Worm (Caenorhabditis elegans) whole organism, L4 larva: ENCODE measurements around the gene icd-1.

Experiments used
- ZK546.5 ChIP-seq, 2 experiments: sonication (generic microtip); optimal IDR thresholded peaks; 2 replicates each; lab custom pipeline; 2017; ENCODE audit warnings: missing biosample characterization in 2 of 2, missing genetic modification characterization in 2 of 2
- aly-2 ChIP-seq: sonication (generic microtip); optimal IDR thresholded peaks from 2 replicates; lab custom pipeline; 2018; ENCODE audit warnings: missing biosample characterization, missing genetic modification characterization
- ama-1 ChIP-seq: fragments of 150-350 bp; optimal IDR thresholded peaks from 2 replicates; lab custom pipeline; 2014; ENCODE audit warnings: inconsistent platforms, mixed read lengths
- ceh-32 ChIP-seq: sonication (generic microtip); optimal IDR thresholded peaks from 2 replicates; lab custom pipeline; 2016; ENCODE audit warnings: mild to moderate bottlenecking, missing genetic modification characterization, missing compliant biosample characterization; ENCODE audit not compliant: poor library complexity
- dmd-8 ChIP-seq: fragments of 200-800 bp; sonication (Bioruptor generic); IDR thresholded peaks from 2 replicates; pipeline ENCODE4 v1.3.6; 2022; ENCODE audit warnings: missing genetic modification characterization, missing compliant biosample characterization
- mep-1 ChIP-seq: fragments of 150-350 bp; sonication (generic microtip); optimal IDR thresholded peaks from 3 replicates; lab custom pipeline; 2014; ENCODE audit warnings: missing biosample characterization, missing genetic modification characterization
- mes-2 ChIP-seq: sonication (generic microtip); optimal IDR thresholded peaks from 2 replicates; lab custom pipeline; 2016; ENCODE audit warnings: missing genotype, mild to moderate bottlenecking, missing genetic modification characterization, missing compliant biosample characterization; ENCODE audit not compliant: poor library complexity, severe bottlenecking
- nhr-25 ChIP-seq: sonication (generic microtip); optimal IDR thresholded peaks from 2 replicates; lab custom pipeline; 2017; ENCODE audit warnings: missing genetic modification characterization, mild to moderate bottlenecking, missing compliant biosample characterization, antibody characterized with exemption, moderate library complexity, borderline replicate concordance; ENCODE audit not compliant: insufficient read depth
- pha-4 ChIP-seq, 2 experiments: fragments of 150-350 bp in 1 of 2; fragments of 200-800 bp in 1 of 2; sonication (Bioruptor generic) in 1 of 2; IDR thresholded peaks in 1 of 2; optimal IDR thresholded peaks in 1 of 2; 2 replicates each; pipeline versions ENCODE4 v1.3.6 to Lab custom; 2014 to 2022; ENCODE audit warnings: missing genetic modification characterization in 2 of 2, missing genetic modification reagents in 2 of 2, missing biosample characterization in 1 of 2, missing compliant biosample characterization in 1 of 2
- zag-1 ChIP-seq: fragments of 150-350 bp; optimal IDR thresholded peaks from 2 replicates; lab custom pipeline; 2014; ENCODE audit warnings: missing biosample characterization, missing genetic modification characterization
- ztf-11 ChIP-seq: fragments of 150-350 bp; optimal IDR thresholded peaks from 2 replicates; lab custom pipeline; 2014; ENCODE audit warnings: missing biosample characterization, missing genetic modification characterization

- TF ChIP-seq ceh-32 (tag; lab: Kevin White, UChicago) (no peak), ama-1 (no peak), ZK546.5 (tag; optimal IDR thresholded peaks at IDR 0.05; lab: Kevin White, UChicago) (no peak), mep-1 (no peak), nhr-25 (tag; lab: Kevin White, UChicago) (no peak), ztf-11 (tag; lab: Kevin White, UChicago) (no peak), zag-1 (no peak), aly-2 (tag; lab: Kevin White, UChicago) (no peak), pha-4 (GFP tag; IDR thresholded peaks at IDR 0.05; lab: Robert Waterston, UW) (no peak), pha-4 (tag; optimal IDR thresholded peaks at IDR 0.05; lab: Kevin White, UChicago) (no peak), mes-2 (tag; lab: Kevin White, UChicago) (no peak), dmd-8 (GFP tag; lab: Robert Waterston, UW) (no peak)
Observed at ce11 chrII:6544842-6545410, 43.5 kb downstream of the icd-1 start, which contains the start of gene lron-15.
